Worm (Caenorhabditis elegans) whole organism, L1 larva: ENCODE measurements around the gene srh-19.

Experiments used
- ceh-82 ChIP-seq, 3 experiments: fragments of 150-350 bp in 1 of 3; sonication (generic microtip) in 2 of 3; optimal IDR thresholded peaks; 2 replicates each; lab custom pipeline; 2014 to 2017; ENCODE audit warnings: missing biosample characterization in 3 of 3, missing genetic modification characterization in 3 of 3
- elt-3 ChIP-seq, 6 experiments: fragments of 150-350 bp in 1 of 6; sonication (generic microtip); optimal IDR thresholded peaks; 2 replicates each; lab custom pipeline; 2017 to 2018; ENCODE audit warnings: missing biosample characterization in 6 of 6, missing genetic modification characterization in 6 of 6, inconsistent platforms in 1 of 6
- jun-1 ChIP-seq: fragments of 150-350 bp; optimal IDR thresholded peaks from 2 replicates; lab custom pipeline; 2014; ENCODE audit warnings: missing biosample characterization, missing genetic modification reagents, missing genetic modification characterization
- lin-13 ChIP-seq: fragments of 150-350 bp; optimal IDR thresholded peaks from 2 replicates; lab custom pipeline; 2014; ENCODE audit warnings: missing biosample characterization, missing genetic modification reagents, missing genetic modification characterization
- lin-15B ChIP-seq: fragments of 150-350 bp; sonication (generic microtip); optimal IDR thresholded peaks from 3 replicates; lab custom pipeline; 2014; ENCODE audit warnings: missing biosample characterization, missing genetic modification characterization
- nhr-77 ChIP-seq: fragments of 150-350 bp; optimal IDR thresholded peaks from 2 replicates; lab custom pipeline; 2014; ENCODE audit warnings: missing biosample characterization, missing genetic modification characterization

ce11 chrX:1384538-1384937 lies 28.4 kb upstream of the srh-19 start, which contains the start of gene F56C3.8:
- no peak for TF ChIP-seq lin-15B (tag; lab: Kevin White, UChicago)
- no peak for TF ChIP-seq lin-13 (GFP tag; lab: Kevin White, UChicago)
- no peak for TF ChIP-seq jun-1
- TF ChIP-seq elt-3 (tag; optimal IDR thresholded peaks at IDR 0.05; lab: Kevin White, UChicago), result no peak
- TF ChIP-seq nhr-77 (tag; lab: Kevin White, UChicago), result no peak
- no peak for TF ChIP-seq ceh-82 (tag; optimal IDR thresholded peaks at IDR 0.05; lab: Kevin White, UChicago)
